Fruit fly (Drosophila melanogaster) whole organism, prepupa: ENCODE measurements around the gene if.
A peak's percentile ranks its signal among the peaks of the same experiment; 100 is the strongest.

ENCODE experiments used
- Blimp-1 ChIP-seq: fragments of 200-800 bp; sonication (Bioruptor generic); optimal IDR thresholded peaks from 3 replicates; lab custom pipeline; 2017; ENCODE audit warnings: missing biosample characterization, missing genetic modification characterization, mild to moderate bottlenecking, moderate library complexity, missing genetic modification reagents
- CG10631 ChIP-seq: fragments of 200-800 bp; sonication (Bioruptor generic); optimal IDR thresholded peaks from 2 replicates; lab custom pipeline; 2016; ENCODE audit warnings: missing biosample characterization, missing genetic modification characterization
- CG10669 ChIP-seq: fragments of 200-800 bp; sonication (Bioruptor generic); optimal IDR thresholded peaks from 3 replicates; lab custom pipeline; 2018; ENCODE audit warnings: missing biosample characterization, mild to moderate bottlenecking, missing genetic modification characterization, moderate library complexity
- CG11294 ChIP-seq: fragments of 200-800 bp; sonication (Bioruptor generic); IDR thresholded peaks from 2 replicates; pipeline ENCODE4 v1.3.6; 2022; ENCODE audit warnings: missing biosample characterization, missing genetic modification characterization
- CG11762 ChIP-seq: fragments of 200-800 bp; sonication (Bioruptor generic); optimal IDR thresholded peaks from 3 replicates; lab custom pipeline; 2016; ENCODE audit warnings: missing biosample characterization, missing genetic modification characterization; ENCODE audit not compliant: insufficient read depth
- CG16779 ChIP-seq: fragments of 200-800 bp; sonication (Bioruptor generic); optimal IDR thresholded peaks from 3 replicates; lab custom pipeline; 2017; ENCODE audit warnings: missing biosample characterization, mild to moderate bottlenecking, missing genetic modification characterization
- CG3032 ChIP-seq: fragments of 200-800 bp; optimal IDR thresholded peaks from 2 replicates; lab custom pipeline; 2019; ENCODE audit warnings: missing biosample characterization, mild to moderate bottlenecking, missing genetic modification characterization, moderate library complexity
- CG31627 ChIP-seq: fragments of 200-800 bp; sonication (Bioruptor generic); optimal IDR thresholded peaks from 3 replicates; lab custom pipeline; 2016; ENCODE audit warnings: missing biosample characterization, missing genetic modification characterization
- CG32006 ChIP-seq: fragments of 200-800 bp; sonication (Bioruptor generic); optimal IDR thresholded peaks from 3 replicates; lab custom pipeline; 2017; ENCODE audit warnings: missing biosample characterization, mild to moderate bottlenecking, missing genetic modification characterization
- CG3919 ChIP-seq: fragments of 200-800 bp; sonication (Bioruptor generic); optimal IDR thresholded peaks from 3 replicates; lab custom pipeline; 2016; ENCODE audit warnings: missing biosample characterization, missing genetic modification characterization
- CG4318 ChIP-seq: fragments of 200-800 bp; sonication (Bioruptor generic); optimal IDR thresholded peaks from 3 replicates; lab custom pipeline; 2017; ENCODE audit warnings: missing biosample characterization, mild to moderate bottlenecking, missing genetic modification characterization
- CG6163 ChIP-seq: fragments of 200-800 bp; sonication (Bioruptor generic); IDR thresholded peaks from 3 replicates; pipeline ENCODE4 v1.3.6; 2022; ENCODE audit warnings: missing biosample characterization, missing genetic modification characterization
- CG6276 ChIP-seq: fragments of 200-800 bp; sonication (Bioruptor generic); optimal IDR thresholded peaks from 2 replicates; lab custom pipeline; 2017; ENCODE audit warnings: missing biosample characterization, mild to moderate bottlenecking, missing genetic modification characterization
- CG6792 ChIP-seq: fragments of 200-800 bp; sonication (Bioruptor generic); optimal IDR thresholded peaks from 3 replicates; lab custom pipeline; 2016; ENCODE audit warnings: missing biosample characterization, missing genetic modification characterization
- CG6808 ChIP-seq: fragments of 200-800 bp; sonication (Bioruptor generic); optimal IDR thresholded peaks from 3 replicates; lab custom pipeline; 2017; ENCODE audit warnings: missing biosample characterization, missing genetic modification characterization, mild to moderate bottlenecking, moderate library complexity, missing genetic modification reagents
- CG6854 ChIP-seq: fragments of 200-800 bp; sonication (Bioruptor generic); optimal IDR thresholded peaks from 2 replicates; lab custom pipeline; 2017; ENCODE audit warnings: missing biosample characterization, mild to moderate bottlenecking, missing genetic modification characterization
- CG7368 ChIP-seq: fragments of 200-800 bp; sonication (Bioruptor generic); optimal IDR thresholded peaks from 3 replicates; lab custom pipeline; 2016; ENCODE audit warnings: missing biosample characterization, missing genetic modification characterization
- CG8119 ChIP-seq: fragments of 200-800 bp; sonication (Bioruptor generic); IDR thresholded peaks from 3 replicates; pipeline ENCODE4 v1.3.6; 2022; ENCODE audit warnings: missing biosample characterization, missing genetic modification characterization
- CG8319 ChIP-seq: fragments of 200-800 bp; sonication (Bioruptor generic); optimal IDR thresholded peaks from 3 replicates; lab custom pipeline; 2016; ENCODE audit warnings: missing biosample characterization, missing genetic modification characterization
- CG8632 ChIP-seq: fragments of 200-800 bp; sonication (Bioruptor generic); optimal IDR thresholded peaks from 3 replicates; lab custom pipeline; 2016; ENCODE audit warnings: missing biosample characterization, missing genetic modification characterization
- CG9139 ChIP-seq: fragments of 200-800 bp; sonication (Bioruptor generic); optimal IDR thresholded peaks from 3 replicates; lab custom pipeline; 2017; ENCODE audit warnings: missing biosample characterization, mild to moderate bottlenecking, missing genetic modification characterization
- Eip75B ChIP-seq: fragments of 200-800 bp; sonication (Bioruptor generic); optimal IDR thresholded peaks from 3 replicates; lab custom pipeline; 2016; ENCODE audit warnings: missing biosample characterization, missing genetic modification characterization
- Eip78C ChIP-seq: fragments of 200-800 bp; sonication (Bioruptor generic); peaks from one replicate; lab custom pipeline; 2016; ENCODE audit warnings: missing biosample characterization, missing genetic modification characterization
- Eip93F ChIP-seq: fragments of 200-800 bp; sonication (Bioruptor generic); optimal IDR thresholded peaks from 2 replicates; lab custom pipeline; 2016; ENCODE audit warnings: missing biosample characterization, mild to moderate bottlenecking, missing genetic modification characterization
- Ets21C ChIP-seq: fragments of 200-800 bp; sonication (Bioruptor generic); optimal IDR thresholded peaks from 3 replicates; lab custom pipeline; 2016; ENCODE audit warnings: missing biosample characterization, missing genetic modification characterization
- Ets96B ChIP-seq: fragments of 200-800 bp; optimal IDR thresholded peaks from 2 replicates; lab custom pipeline; 2019; ENCODE audit warnings: missing biosample characterization, mild to moderate bottlenecking, missing genetic modification characterization, moderate library complexity
- Gug ChIP-seq: fragments of 200-800 bp; sonication (Bioruptor generic); IDR thresholded peaks from 2 replicates; pipeline ENCODE4 v1.3.6; 2022; ENCODE audit warnings: missing biosample characterization, missing genetic modification characterization
- Hr38 ChIP-seq: sonication (Bioruptor generic); optimal IDR thresholded peaks from 2 replicates; lab custom pipeline; 2016; ENCODE audit warnings: missing biosample characterization, missing genetic modification characterization
- Hr39 ChIP-seq: fragments of 200-800 bp; sonication (Bioruptor generic); optimal IDR thresholded peaks from 2 replicates; lab custom pipeline; 2016; ENCODE audit warnings: missing biosample characterization, missing genetic modification characterization
- Met ChIP-seq: fragments of 200-800 bp; sonication (Bioruptor generic); optimal IDR thresholded peaks from 3 replicates; lab custom pipeline; 2016; ENCODE audit warnings: missing biosample characterization, missing genetic modification characterization
- OdsH ChIP-seq: fragments of 200-800 bp; sonication (Bioruptor generic); optimal IDR thresholded peaks from 3 replicates; lab custom pipeline; 2016; ENCODE audit warnings: missing biosample characterization, missing genetic modification characterization
- Smox ChIP-seq: fragments of 200-800 bp; sonication (Bioruptor generic); optimal IDR thresholded peaks from 3 replicates; lab custom pipeline; 2016; ENCODE audit warnings: missing biosample characterization, missing genetic modification characterization
- Sox102F ChIP-seq: fragments of 200-800 bp; sonication (Bioruptor generic); optimal IDR thresholded peaks from 2 replicates; lab custom pipeline; 2016; ENCODE audit warnings: missing biosample characterization, mild to moderate bottlenecking, missing genetic modification characterization
- Sox14 ChIP-seq: fragments of 200-800 bp; sonication (Bioruptor generic); optimal IDR thresholded peaks from 3 replicates; lab custom pipeline; 2016; ENCODE audit warnings: missing biosample characterization, missing genetic modification characterization
- Sox15 ChIP-seq: fragments of 200-800 bp; sonication (Bioruptor generic); optimal IDR thresholded peaks from 3 replicates; lab custom pipeline; 2016; ENCODE audit warnings: missing biosample characterization, missing genetic modification characterization
- achi ChIP-seq: fragments of 200-800 bp; sonication (Bioruptor generic); optimal IDR thresholded peaks from 3 replicates; lab custom pipeline; 2016; ENCODE audit warnings: missing biosample characterization, missing genetic modification characterization
- acj6 ChIP-seq: fragments of 200-800 bp; sonication (Bioruptor generic); optimal IDR thresholded peaks from 3 replicates; lab custom pipeline; 2016; ENCODE audit warnings: missing biosample characterization, missing genetic modification characterization
- cyc ChIP-seq: fragments of 200-800 bp; sonication (Bioruptor generic); optimal IDR thresholded peaks from 3 replicates; lab custom pipeline; 2016; ENCODE audit warnings: missing biosample characterization, missing genetic modification characterization
- dac ChIP-seq: fragments of 200-800 bp; sonication (Bioruptor generic); optimal IDR thresholded peaks from 2 replicates; lab custom pipeline; 2017; ENCODE audit warnings: missing biosample characterization, mild to moderate bottlenecking, missing genetic modification characterization
- dsx ChIP-seq: fragments of 200-800 bp; optimal IDR thresholded peaks from 3 replicates; lab custom pipeline; 2019; ENCODE audit warnings: missing biosample characterization, mild to moderate bottlenecking, missing genetic modification characterization, moderate library complexity; ENCODE audit not compliant: poor library complexity, severe bottlenecking
- eg ChIP-seq: fragments of 200-800 bp; sonication (Bioruptor generic); IDR thresholded peaks from 3 replicates; pipeline ENCODE4 v1.3.6; 2022; ENCODE audit warnings: missing biosample characterization, missing genetic modification characterization
- fd59A ChIP-seq: fragments of 200-800 bp; sonication (Bioruptor generic); optimal IDR thresholded peaks from 2 replicates; lab custom pipeline; 2017; ENCODE audit warnings: missing biosample characterization, mild to moderate bottlenecking, missing genetic modification characterization, missing genetic modification reagents
- fd85E ChIP-seq: fragments of 200-800 bp; sonication (Bioruptor generic); optimal IDR thresholded peaks from 3 replicates; lab custom pipeline; 2016; ENCODE audit warnings: missing biosample characterization, missing genetic modification characterization
- fkh ChIP-seq: fragments of 200-800 bp; sonication (Bioruptor generic); optimal IDR thresholded peaks from 3 replicates; lab custom pipeline; 2017; ENCODE audit warnings: missing biosample characterization, mild to moderate bottlenecking, missing genetic modification characterization, moderate library complexity
- lz ChIP-seq: fragments of 200-800 bp; sonication (Bioruptor generic); optimal IDR thresholded peaks from 3 replicates; lab custom pipeline; 2016; ENCODE audit warnings: missing biosample characterization, missing genetic modification characterization
- net ChIP-seq: fragments of 200-800 bp; sonication (Bioruptor generic); optimal IDR thresholded peaks from 3 replicates; lab custom pipeline; 2016; ENCODE audit warnings: missing biosample characterization, missing genetic modification characterization
- pdm3 ChIP-seq: fragments of 200-800 bp; sonication (Bioruptor generic); optimal IDR thresholded peaks from 3 replicates; lab custom pipeline; 2016; ENCODE audit warnings: missing biosample characterization, missing genetic modification characterization
- ss ChIP-seq, 2 experiments: fragments of 200-800 bp; sonication (Bioruptor generic); optimal IDR thresholded peaks; 2 replicates in 1 of 2; 3 replicates in 1 of 2; lab custom pipeline; 2017 to 2018; ENCODE audit warnings: mild to moderate bottlenecking in 2 of 2, missing biosample characterization in 2 of 2, missing genetic modification characterization in 2 of 2, moderate library complexity in 1 of 2
- svp ChIP-seq: fragments of 200-800 bp; sonication (Bioruptor generic); peaks from one replicate; lab custom pipeline; 2016; ENCODE audit warnings: missing biosample characterization, missing genetic modification characterization
- vri ChIP-seq: fragments of 200-800 bp; sonication (Bioruptor generic); optimal IDR thresholded peaks from 3 replicates; lab custom pipeline; 2016; ENCODE audit warnings: missing biosample characterization, mild to moderate bottlenecking, missing genetic modification characterization

if gene

DNA sequence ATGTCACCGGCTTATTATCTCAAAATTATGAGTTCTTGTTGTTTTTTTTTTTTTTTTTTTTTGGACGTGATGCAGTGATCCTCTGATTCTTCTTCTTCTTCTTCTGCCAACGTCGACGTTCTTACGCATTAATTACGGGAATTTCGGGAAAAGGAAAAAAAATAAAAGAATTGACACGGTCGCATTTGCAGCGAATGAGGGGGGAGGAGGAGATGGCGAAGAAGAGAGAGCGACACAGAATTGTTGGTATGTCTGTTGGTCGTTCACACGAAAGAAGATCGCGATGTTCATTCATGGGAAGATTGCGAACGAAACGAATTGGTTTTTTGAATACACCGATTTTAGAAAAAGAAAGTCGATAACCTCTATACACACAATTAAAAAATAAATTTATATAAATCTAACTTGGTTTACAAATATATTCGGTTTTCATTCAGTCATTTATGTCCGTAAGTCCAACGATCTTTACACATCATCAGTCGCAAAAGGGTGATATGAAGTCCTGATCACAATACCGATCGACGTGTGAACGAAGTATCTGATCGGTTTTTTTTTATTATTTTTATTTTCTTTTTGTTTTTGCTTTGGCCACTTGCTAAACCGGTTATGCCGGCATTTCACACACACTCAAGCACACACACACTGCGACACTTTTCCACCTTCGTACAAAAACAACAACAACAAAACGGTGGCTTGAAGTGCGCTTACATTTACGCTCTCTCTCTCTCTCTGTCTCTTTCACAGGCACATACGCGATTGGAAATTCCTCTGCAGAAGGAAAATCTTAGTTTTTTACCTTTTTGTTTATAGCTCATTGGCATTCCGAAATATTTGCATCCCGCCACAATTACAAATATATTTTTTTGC, 32.3 kb downstream of the if start:
- TF ChIP-seq ss (GFP tag; optimal IDR thresholded peaks at IDR 0.05; lab: Kevin White, UChicago) (peak; percentile 99), dsx (GFP tag; lab: Kevin White, UChicago) (peak; percentile 88), CG8632 (GFP tag; lab: Kevin White, UChicago) (peak; percentile 83), CG11294 (GFP tag; lab: Robert Waterston, UW) (peak; percentile 31; the same call in 1 of the 2 replicates), Blimp-1 (GFP tag; lab: Kevin White, UChicago) (peak; percentile 78), Smox (GFP tag; lab: Kevin White, UChicago) (peak; percentile 87), fd85E (peak; percentile 62), acj6 (GFP tag; lab: Kevin White, UChicago) (peak; percentile 85), CG9139 (GFP tag; lab: Kevin White, UChicago) (peak; percentile 95), fkh (GFP tag; lab: Kevin White, UChicago) (peak; percentile 1), CG3919 (GFP tag; lab: Kevin White, UChicago) (peak; percentile 84), Sox102F (GFP tag; lab: Kevin White, UChicago) (peak; percentile 88), CG31627 (GFP tag; lab: Kevin White, UChicago) (peak; percentile 65), CG7368 (GFP tag; lab: Kevin White, UChicago) (peak; percentile 67), CG3032 (tag; lab: Kevin White, UChicago) (peak; percentile 91), vri (GFP tag; lab: Kevin White, UChicago) (peak; percentile 64), CG6808 (peak; percentile 96), Hr39 (GFP tag; lab: Kevin White, UChicago) (peak; percentile 61), cyc (GFP tag; lab: Kevin White, UChicago) (peak; percentile 66), CG32006 (GFP tag; lab: Kevin White, UChicago) (peak; percentile 91), Eip78C (GFP tag; lab: Kevin White, UChicago) (peak; percentile 97), CG6163 (GFP tag; lab: Robert Waterston, UW) (peak; percentile 86), fd59A (GFP tag; lab: Kevin White, UChicago) (peak; percentile 85), CG10669 (peak; percentile 82), CG6276 (GFP tag; lab: Kevin White, UChicago) (peak; percentile 93), CG6792 (GFP tag; lab: Kevin White, UChicago) (peak; percentile 84), pdm3 (GFP tag; lab: Kevin White, UChicago) (peak; percentile 82), Eip75B (GFP tag; lab: Kevin White, UChicago) (peak; percentile 89), CG8119 (GFP tag; lab: Robert Waterston, UW) (peak; percentile 93), Met (GFP tag; lab: Kevin White, UChicago) (peak; percentile 85), OdsH (GFP tag; lab: Kevin White, UChicago) (peak; percentile 84), achi (GFP tag; lab: Kevin White, UChicago) (peak; percentile 85), svp (GFP tag; lab: Kevin White, UChicago) (peak; percentile 90), lz (GFP tag; lab: Kevin White, UChicago) (peak; percentile 87), Ets21C (GFP tag; lab: Kevin White, UChicago) (peak; percentile 60), CG11762 (GFP tag; lab: Kevin White, UChicago) (peak; percentile 85), CG16779 (tag; lab: Kevin White, UChicago) (peak; percentile 94), CG8319 (GFP tag; lab: Kevin White, UChicago) (peak; percentile 63), CG10631 (GFP tag; lab: Kevin White, UChicago) (peak; percentile 81), Hr38 (GFP tag; lab: Kevin White, UChicago) (no peak), Gug (GFP tag; lab: Robert Waterston, UW) (peak; percentile 64), dac (GFP tag; lab: Kevin White, UChicago) (peak; percentile 80), Sox15 (GFP tag; lab: Kevin White, UChicago) (peak; percentile 61), CG6854 (GFP tag; lab: Kevin White, UChicago) (peak; percentile 91), net (GFP tag; lab: Kevin White, UChicago) (peak; percentile 91), Eip93F (GFP tag; lab: Kevin White, UChicago) (peak; percentile 92), eg (GFP tag; lab: Robert Waterston, UW) (peak; percentile 88), Ets96B (tag; lab: Kevin White, UChicago) (peak; percentile 85), CG4318 (GFP tag; lab: Kevin White, UChicago) (peak; percentile 61), Sox14 (GFP tag; lab: Kevin White, UChicago) (peak; percentile 71)
